Worm (Caenorhabditis elegans) whole organism, young adult: ENCODE data around the gene hlh-4.

ENCODE experiments used
- C17E4.6 ChIP-seq: fragments of 200-800 bp; sonication (Bioruptor generic); IDR thresholded peaks from 2 replicates; pipeline ENCODE4 v1.3.6; 2022; ENCODE audit warnings: missing genetic modification reagents, missing genetic modification characterization, missing compliant biosample characterization
- F23B12.7 ChIP-seq: sonication (generic microtip); optimal IDR thresholded peaks from 2 replicates; lab custom pipeline; 2017; ENCODE audit warnings: missing genetic modification characterization, mild to moderate bottlenecking, missing compliant biosample characterization, antibody characterized with exemption, moderate library complexity; ENCODE audit not compliant: insufficient read depth
- F33H1.4 ChIP-seq: fragments of 200-800 bp; sonication (Bioruptor generic); IDR thresholded peaks from 2 replicates; pipeline ENCODE4 v1.3.6; 2022; ENCODE audit warnings: missing genetic modification reagents, missing genetic modification characterization, missing compliant biosample characterization
- F52B5.7 ChIP-seq: sonication (generic microtip); optimal IDR thresholded peaks from 2 replicates; lab custom pipeline; 2016; ENCODE audit warnings: mild to moderate bottlenecking, missing genetic modification characterization, missing compliant biosample characterization
- F57A8.1 ChIP-seq: fragments of 200-800 bp; sonication (Bioruptor generic); optimal IDR thresholded peaks from 2 replicates; lab custom pipeline; 2018; ENCODE audit warnings: mild to moderate bottlenecking, missing genetic modification characterization, moderate library complexity, missing compliant biosample characterization
- K12H6.12 ChIP-seq: fragments of 200-800 bp; sonication (Bioruptor generic); optimal IDR thresholded peaks from 2 replicates; lab custom pipeline; 2018; ENCODE audit warnings: mild to moderate bottlenecking, missing genetic modification characterization, missing compliant biosample characterization
- T07F8.4 ChIP-seq: sonication (generic microtip); optimal IDR thresholded peaks from 2 replicates; lab custom pipeline; 2016; ENCODE audit warnings: mild to moderate bottlenecking, missing genetic modification characterization, moderate library complexity, missing compliant biosample characterization
- T26A5.8 ChIP-seq: sonication (generic microtip); optimal IDR thresholded peaks from 2 replicates; lab custom pipeline; 2016; ENCODE audit warnings: missing genetic modification characterization, missing compliant biosample characterization
- Y53F4B.3 ChIP-seq: fragments of 200-800 bp; sonication (Bioruptor generic); IDR thresholded peaks from 2 replicates; pipeline ENCODE4 v1.3.6; 2022; ENCODE audit warnings: missing genetic modification reagents, missing genetic modification characterization, missing compliant biosample characterization
- Y53G8AR.9 ChIP-seq: fragments of 200-800 bp; sonication (Bioruptor generic); conservative IDR thresholded peaks from 2 replicates; pipeline ENCODE4 v1.3.6; 2022; ENCODE audit warnings: missing genetic modification reagents, missing genetic modification characterization, missing compliant biosample characterization
- Y67H2A.10 ChIP-seq: fragments of 200-800 bp; sonication (Bioruptor generic); conservative IDR thresholded peaks from 2 replicates; pipeline ENCODE4 v1.3.6; 2022; ENCODE audit warnings: missing genetic modification reagents, missing genetic modification characterization, missing compliant biosample characterization
- ZK185.1 ChIP-seq: sonication (generic microtip); optimal IDR thresholded peaks from 2 replicates; lab custom pipeline; 2016; ENCODE audit warnings: mild to moderate bottlenecking, missing genetic modification characterization, missing compliant biosample characterization; ENCODE audit not compliant: poor library complexity, severe bottlenecking
- ama-1 ChIP-seq, 3 experiments: fragments of 150-350 bp in 1 of 3; sonication (generic microtip) in 2 of 3; optimal IDR thresholded peaks; 2 replicates each; lab custom pipeline; 2014 to 2018; ENCODE audit warnings: missing biosample characterization in 2 of 3, missing genetic modification characterization in 2 of 3, missing genetic modification reagents in 2 of 3
- aptf-2 ChIP-seq: fragments of 200-800 bp; sonication (Bioruptor generic); conservative IDR thresholded peaks from 2 replicates; pipeline ENCODE4 v1.3.6; 2022; ENCODE audit warnings: missing genetic modification reagents, missing genetic modification characterization, missing compliant biosample characterization
- bed-2 ChIP-seq: fragments of 200-800 bp; sonication (Bioruptor generic); IDR thresholded peaks from 2 replicates; pipeline ENCODE4 v1.3.6; 2022; ENCODE audit warnings: missing genetic modification reagents, missing genetic modification characterization, missing compliant biosample characterization
- dox-1 ChIP-seq: fragments of 200-800 bp; sonication (Bioruptor generic); IDR thresholded peaks from 2 replicates; pipeline ENCODE4 v1.3.6; 2022; ENCODE audit warnings: missing genetic modification reagents, missing genetic modification characterization, missing compliant biosample characterization
- dpl-1 ChIP-seq: fragments of 150-350 bp; optimal IDR thresholded peaks from 2 replicates; lab custom pipeline; 2014; ENCODE audit warnings: missing biosample characterization, missing genetic modification reagents, missing genetic modification characterization
- efl-1 ChIP-seq: fragments of 150-350 bp; optimal IDR thresholded peaks from 2 replicates; lab custom pipeline; 2014; ENCODE audit warnings: missing biosample characterization, missing genetic modification reagents, missing genetic modification characterization
- egl-18 ChIP-seq: fragments of 200-800 bp; sonication (Bioruptor generic); IDR thresholded peaks from 2 replicates; pipeline ENCODE4 v1.3.6; 2022; ENCODE audit warnings: missing genetic modification reagents, missing genetic modification characterization, missing compliant biosample characterization
- egrh-3 ChIP-seq: fragments of 200-800 bp; sonication (Bioruptor generic); IDR thresholded peaks from 2 replicates; pipeline ENCODE4 v1.3.6; 2022; ENCODE audit warnings: missing genetic modification reagents, missing genetic modification characterization, missing compliant biosample characterization
- ets-4 ChIP-seq: fragments of 200-800 bp; sonication (Bioruptor generic); optimal IDR thresholded peaks from 2 replicates; lab custom pipeline; 2018; ENCODE audit warnings: mild to moderate bottlenecking, missing genetic modification characterization, missing compliant biosample characterization
- hlh-26 ChIP-seq: fragments of 200-800 bp; sonication (Bioruptor generic); conservative IDR thresholded peaks from 2 replicates; pipeline ENCODE4 v1.3.6; 2022; ENCODE audit warnings: missing genetic modification reagents, missing genetic modification characterization, missing compliant biosample characterization
- hmg-20 ChIP-seq: fragments of 200-800 bp; sonication (Bioruptor generic); IDR thresholded peaks from 2 replicates; pipeline ENCODE4 v1.3.6; 2022; ENCODE audit warnings: missing genetic modification reagents, missing genetic modification characterization, missing compliant biosample characterization
- lag-1 ChIP-seq: fragments of 200-800 bp; sonication (Bioruptor generic); IDR thresholded peaks from 2 replicates; pipeline ENCODE4 v1.3.6; 2022; ENCODE audit warnings: missing genetic modification reagents, missing genetic modification characterization, missing compliant biosample characterization
- lin-40 ChIP-seq: sonication (generic microtip); optimal IDR thresholded peaks from 2 replicates; lab custom pipeline; 2016; ENCODE audit warnings: missing genetic modification characterization, mild to moderate bottlenecking, missing compliant biosample characterization, missing genotype, missing genetic modification reagents
- lin-54 ChIP-seq: fragments of 200-800 bp; sonication (Bioruptor generic); optimal IDR thresholded peaks from 2 replicates; lab custom pipeline; 2018; ENCODE audit warnings: mild to moderate bottlenecking, missing genetic modification characterization, missing compliant biosample characterization
- lir-1 ChIP-seq: fragments of 200-800 bp; sonication (Bioruptor generic); conservative IDR thresholded peaks from 2 replicates; pipeline ENCODE4 v1.3.6; 2022; ENCODE audit warnings: missing genetic modification reagents, missing genetic modification characterization, missing compliant biosample characterization
- lsy-27 ChIP-seq: sonication (generic microtip); optimal IDR thresholded peaks from 2 replicates; lab custom pipeline; 2017; ENCODE audit warnings: missing genetic modification characterization, mild to moderate bottlenecking, missing compliant biosample characterization, antibody characterized with exemption, missing genotype, borderline replicate concordance; ENCODE audit not compliant: insufficient read depth
- madf-8 ChIP-seq: fragments of 200-800 bp; sonication (Bioruptor generic); conservative IDR thresholded peaks from 2 replicates; pipeline ENCODE4 v1.3.6; 2022; ENCODE audit warnings: missing genetic modification reagents, missing genetic modification characterization, missing compliant biosample characterization
- mes-4 ChIP-seq: sonication (generic microtip); optimal IDR thresholded peaks from 2 replicates; lab custom pipeline; 2016; ENCODE audit warnings: missing genotype, missing genetic modification characterization, missing compliant biosample characterization
- nhr-120 ChIP-seq: fragments of 200-800 bp; sonication (Bioruptor generic); IDR thresholded peaks from 2 replicates; pipeline ENCODE4 v1.3.6; 2022; ENCODE audit warnings: missing genetic modification characterization, missing compliant biosample characterization
- nhr-179 ChIP-seq: sonication (generic microtip); optimal IDR thresholded peaks from 2 replicates; lab custom pipeline; 2016; ENCODE audit warnings: mild to moderate bottlenecking, missing genetic modification characterization, missing compliant biosample characterization
- nhr-80 ChIP-seq: sonication (generic microtip); optimal IDR thresholded peaks from 2 replicates; lab custom pipeline; 2016; ENCODE audit warnings: missing genetic modification characterization, missing compliant biosample characterization
- pha-4 ChIP-seq: fragments of 150-350 bp; sonication (generic microtip); optimal IDR thresholded peaks from 2 replicates; lab custom pipeline; 2014; ENCODE audit warnings: missing biosample characterization, missing genetic modification reagents, missing genetic modification characterization
- rec-8 ChIP-seq, 2 experiments: sonication (generic microtip); optimal IDR thresholded peaks; 2 replicates each; lab custom pipeline; 2016; ENCODE audit warnings: mild to moderate bottlenecking in 2 of 2, missing genetic modification characterization in 2 of 2, missing genetic modification reagents in 2 of 2, missing genotype in 2 of 2, missing biosample characterization in 1 of 2, missing compliant biosample characterization in 1 of 2, moderate library complexity in 1 of 2
- rpc-1 ChIP-seq, 2 experiments: fragments of 150-350 bp in 1 of 2; sonication (generic microtip) in 1 of 2; optimal IDR thresholded peaks; 2 replicates each; lab custom pipeline; 2014 to 2018; ENCODE audit warnings: missing biosample characterization in 1 of 2, missing genetic modification characterization in 1 of 2, missing genetic modification reagents in 1 of 2, missing genotype in 1 of 2
- snpc-3.4 ChIP-seq: sonication (generic microtip); optimal IDR thresholded peaks from 2 replicates; lab custom pipeline; 2017; ENCODE audit warnings: missing genetic modification characterization, mild to moderate bottlenecking, missing compliant biosample characterization, antibody characterized with exemption, moderate library complexity, missing genotype, missing genetic modification reagents
- snpc-4 ChIP-seq, 5 experiments: fragments of 150-350 bp in 1 of 5; sonication (generic microtip) in 4 of 5; optimal IDR thresholded peaks; 2 replicates each; lab custom pipeline; 2014 to 2018; ENCODE audit warnings: missing genetic modification characterization in 5 of 5, missing biosample characterization in 3 of 5, antibody characterized with exemption in 2 of 5, mild to moderate bottlenecking in 2 of 5, missing compliant biosample characterization in 2 of 5, missing genotype in 2 of 5, moderate library complexity in 2 of 5, missing genetic modification reagents in 1 of 5
- somi-1 ChIP-seq: fragments of 200-800 bp; sonication (Bioruptor generic); optimal IDR thresholded peaks from 2 replicates; lab custom pipeline; 2018; ENCODE audit warnings: mild to moderate bottlenecking, missing genetic modification characterization, missing compliant biosample characterization
- tbx-9 ChIP-seq: sonication (generic microtip); optimal IDR thresholded peaks from 2 replicates; lab custom pipeline; 2016; ENCODE audit warnings: borderline replicate concordance, missing genetic modification characterization, inconsistent platforms, missing compliant biosample characterization
- zim-3 ChIP-seq: sonication (generic microtip); optimal IDR thresholded peaks from 2 replicates; lab custom pipeline; 2017; ENCODE audit warnings: mild to moderate bottlenecking, missing genetic modification characterization, moderate library complexity, missing compliant biosample characterization
- ztf-22 ChIP-seq: fragments of 200-800 bp; sonication (Bioruptor generic); optimal IDR thresholded peaks from 2 replicates; lab custom pipeline; 2018; ENCODE audit warnings: mild to moderate bottlenecking, missing genetic modification characterization, moderate library complexity, missing compliant biosample characterization
- ztf-25 ChIP-seq: fragments of 200-800 bp; sonication (Bioruptor generic); IDR thresholded peaks from 2 replicates; pipeline ENCODE4 v1.3.6; 2022; ENCODE audit warnings: missing genetic modification reagents, missing genetic modification characterization, missing compliant biosample characterization
- ztf-3 ChIP-seq: fragments of 200-800 bp; sonication (Bioruptor generic); optimal IDR thresholded peaks from 2 replicates; lab custom pipeline; 2018; ENCODE audit warnings: mild to moderate bottlenecking, missing genetic modification characterization, missing compliant biosample characterization
- ztf-6 ChIP-seq: fragments of 200-800 bp; sonication (Bioruptor generic); IDR thresholded peaks from 2 replicates; pipeline ENCODE4 v1.3.6; 2022; ENCODE audit warnings: missing genetic modification reagents, missing genetic modification characterization, missing compliant biosample characterization

Gene hlh-4

ce11 chrIII:9780665-9781304 is 41.9 kb upstream of the hlh-4 start, which contains the start of gene vha-1:
Gene vha-1, plus strand, starts transcription at chrIII:9781254.
- TF ChIP-seq F57A8.1 (GFP tag; lab: Kevin White, UChicago) = no peak
- no peak for TF ChIP-seq F52B5.7
- no peak for TF ChIP-seq ztf-3 (GFP tag; lab: Kevin White, UChicago)
- TF ChIP-seq pha-4 (tag; lab: Kevin White, UChicago) = peak; percentile 92
- TF ChIP-seq zim-3 (tag; lab: Kevin White, UChicago) = no peak
- no peak for TF ChIP-seq lir-1
- TF ChIP-seq F33H1.4 = peak; percentile 34
- no peak for TF ChIP-seq ztf-22 (GFP tag; lab: Kevin White, UChicago)
- no peak for TF ChIP-seq hmg-20
- TF ChIP-seq somi-1 (GFP tag; lab: Kevin White, UChicago) = peak; percentile 31
- no peak for TF ChIP-seq hlh-26
- TF ChIP-seq madf-8 (GFP tag; lab: Robert Waterston, UW) = no peak
- no peak for TF ChIP-seq egl-18 (GFP tag; lab: Robert Waterston, UW)
- TF ChIP-seq T07F8.4 (tag; lab: Kevin White, UChicago) = no peak
- TF ChIP-seq dpl-1 (GFP tag; lab: Kevin White, UChicago) = no peak
- TF ChIP-seq efl-1 (GFP tag; lab: Kevin White, UChicago) = peak; percentile 27
- peak; percentile 26 for TF ChIP-seq ZK185.1 (tag; lab: Kevin White, UChicago)
- TF ChIP-seq nhr-80 (tag; lab: Kevin White, UChicago) = peak; percentile 98
- TF ChIP-seq T26A5.8 = no peak
- TF ChIP-seq lag-1 (GFP tag; lab: Robert Waterston, UW) = no peak
- peak; percentile 63 for TF ChIP-seq Y53G8AR.9
- TF ChIP-seq C17E4.6 (GFP tag; lab: Robert Waterston, UW) = no peak
- no peak for TF ChIP-seq nhr-120 (GFP tag; lab: Robert Waterston, UW)
- TF ChIP-seq tbx-9 = no peak
- no peak for TF ChIP-seq ztf-25
- no peak for TF ChIP-seq Y53F4B.3
- peak; percentile 26; the same call in 1 of the 2 replicates for TF ChIP-seq egrh-3 (GFP tag; lab: Robert Waterston, UW)
- TF ChIP-seq aptf-2 (GFP tag; lab: Robert Waterston, UW) = no peak
- TF ChIP-seq lin-54 = peak; percentile 70
- TF ChIP-seq Y67H2A.10 (GFP tag; lab: Robert Waterston, UW) = peak; percentile 93
- 0 out of 2 replicates have a peak, but pooled peaks have one; percentile 45 for TF ChIP-seq ztf-6 (GFP tag; lab: Robert Waterston, UW)
- peak; percentile 55 for TF ChIP-seq ama-1 (optimal IDR thresholded peaks at IDR 0.05; lab: Kevin White, UChicago)
- TF ChIP-seq ama-1 (GFP tag; optimal IDR thresholded peaks at IDR 0.05; lab: Kevin White, UChicago) = peak in 1 of 2 experiments; percentile 4
- peak; percentile 54 for TF ChIP-seq F23B12.7 (tag; lab: Kevin White, UChicago)
- TF ChIP-seq mes-4 (tag; lab: Kevin White, UChicago) = no peak
- no peak for TF ChIP-seq rpc-1 (optimal IDR thresholded peaks at IDR 0.05; lab: Kevin White, UChicago)
- no peak for TF ChIP-seq rpc-1 (tag; optimal IDR thresholded peaks at IDR 0.05; lab: Kevin White, UChicago)
- TF ChIP-seq dox-1 (GFP tag; lab: Robert Waterston, UW) = peak; percentile 88
- TF ChIP-seq nhr-179 (tag; lab: Kevin White, UChicago) = no peak
- peak; percentile 76 for TF ChIP-seq lin-40 (tag; lab: Kevin White, UChicago)
- TF ChIP-seq bed-2 (GFP tag; lab: Robert Waterston, UW) = no peak
- no peak for TF ChIP-seq snpc-3.4 (tag; lab: Kevin White, UChicago)
- peak; percentile 64 for TF ChIP-seq K12H6.12
- peak; percentile 34 for TF ChIP-seq ets-4 (GFP tag; lab: Kevin White, UChicago)
- TF ChIP-seq lsy-27 (tag; lab: Kevin White, UChicago) = peak; percentile 43
- no peak for TF ChIP-seq snpc-4 (GFP tag; optimal IDR thresholded peaks at IDR 0.05; lab: Kevin White, UChicago)
- peak in 3 of 4 experiments; percentile 36 to 62 (median 46) for TF ChIP-seq snpc-4 (tag; optimal IDR thresholded peaks at IDR 0.05; lab: Kevin White, UChicago)
- TF ChIP-seq rec-8 (tag; optimal IDR thresholded peaks at IDR 0.05; lab: Kevin White, UChicago) = no peak
